Worm (Caenorhabditis elegans) whole organism, L2 larva: ENCODE data around the gene mccc-2.

ENCODE experiments used
- R02D3.7 ChIP-seq: fragments of 150-350 bp; optimal IDR thresholded peaks from 2 replicates; lab custom pipeline; 2014; ENCODE audit warnings: missing biosample characterization, missing genetic modification characterization
- aly-2 ChIP-seq: fragments of 150-350 bp; optimal IDR thresholded peaks from 2 replicates; lab custom pipeline; 2014; ENCODE audit warnings: missing biosample characterization, missing genetic modification characterization
- elt-3 ChIP-seq: sonication (generic microtip); optimal IDR thresholded peaks from 2 replicates; lab custom pipeline; 2017; ENCODE audit warnings: missing biosample characterization, missing genetic modification characterization
- lsy-2 ChIP-seq, 2 experiments: fragments of 150-350 bp in 1 of 2; sonication (generic microtip) in 1 of 2; optimal IDR thresholded peaks; 2 replicates each; lab custom pipeline; 2014 to 2017; ENCODE audit warnings: missing biosample characterization in 2 of 2, missing genetic modification characterization in 2 of 2
- mab-5 ChIP-seq: fragments of 150-350 bp; optimal IDR thresholded peaks from 2 replicates; lab custom pipeline; 2014; ENCODE audit warnings: missing biosample characterization, missing genetic modification characterization
- mdl-1 ChIP-seq, 2 experiments: fragments of 150-350 bp in 1 of 2; sonication (generic microtip) in 1 of 2; optimal IDR thresholded peaks; 2 replicates each; lab custom pipeline; 2017; ENCODE audit warnings: missing biosample characterization in 2 of 2, missing genetic modification characterization in 2 of 2
- nhr-23 ChIP-seq: fragments of 150-350 bp; optimal IDR thresholded peaks from 2 replicates; lab custom pipeline; 2014; ENCODE audit warnings: missing biosample characterization, missing genetic modification reagents, missing genetic modification characterization
- nhr-25 ChIP-seq: fragments of 150-350 bp; sonication (generic microtip); optimal IDR thresholded peaks from 3 replicates; lab custom pipeline; 2014; ENCODE audit warnings: missing biosample characterization, missing genetic modification characterization
- peb-1 ChIP-seq: fragments of 150-350 bp; optimal IDR thresholded peaks from 2 replicates; lab custom pipeline; 2014; ENCODE audit warnings: missing biosample characterization, missing genetic modification characterization
- skn-1 ChIP-seq: sonication (generic microtip); optimal IDR thresholded peaks from 2 replicates; lab custom pipeline; 2017; ENCODE audit warnings: missing biosample characterization, missing genetic modification characterization
- sma-3 ChIP-seq: sonication (generic microtip); optimal IDR thresholded peaks from 2 replicates; lab custom pipeline; 2016; ENCODE audit warnings: missing genetic modification reagents, missing genetic modification characterization, missing compliant biosample characterization
- sma-9 ChIP-seq, 2 experiments: fragments of 150-350 bp in 1 of 2; sonication (generic microtip) in 1 of 2; optimal IDR thresholded peaks; 2 replicates each; lab custom pipeline; 2014 to 2016; ENCODE audit warnings: missing genetic modification characterization in 2 of 2, mild to moderate bottlenecking in 1 of 2, missing biosample characterization in 1 of 2, missing compliant biosample characterization in 1 of 2, missing genetic modification reagents in 1 of 2, moderate library complexity in 1 of 2
- snpc-4 ChIP-seq: fragments of 150-350 bp; optimal IDR thresholded peaks from 2 replicates; lab custom pipeline; 2014; ENCODE audit warnings: missing biosample characterization, missing genetic modification characterization
- zag-1 ChIP-seq: fragments of 150-350 bp; optimal IDR thresholded peaks from 2 replicates; lab custom pipeline; 2014; ENCODE audit warnings: missing biosample characterization, missing genetic modification characterization

- TF ChIP-seq R02D3.7 (tag; lab: Kevin White, UChicago) (no peak), zag-1 (tag; lab: Kevin White, UChicago) (no peak), nhr-23 (tag; lab: Kevin White, UChicago) (no peak), peb-1 (tag; lab: Kevin White, UChicago) (no peak), sma-3 (no peak), skn-1 (tag; lab: Kevin White, UChicago) (no peak), snpc-4 (no peak), mdl-1 (tag; optimal IDR thresholded peaks at IDR 0.05; lab: Kevin White, UChicago) (no peak), elt-3 (tag; lab: Kevin White, UChicago) (no peak), lsy-2 (tag; optimal IDR thresholded peaks at IDR 0.05; lab: Kevin White, UChicago) (no peak), aly-2 (no peak), sma-9 (GFP tag; optimal IDR thresholded peaks at IDR 0.05; lab: Kevin White, UChicago) (no peak), sma-9 (tag; optimal IDR thresholded peaks at IDR 0.05; lab: Kevin White, UChicago) (no peak), mab-5 (no peak), nhr-25 (tag; lab: Kevin White, UChicago) (no peak)
Measured at ce11 chrIII:9109172-9109571, 20.0 kb upstream of the mccc-2 start, which contains the start of gene cya-1.
